Fruit fly (Drosophila melanogaster) whole organism, embryonic: ENCODE results near the gene alien.

Experiments
- Antp ChIP-seq: fragments of 200-800 bp; sonication (Bioruptor generic); optimal IDR thresholded peaks from 3 replicates; lab custom pipeline; 2016; ENCODE audit warnings: missing biosample characterization, missing genetic modification characterization
- Awh ChIP-seq: fragments of 200-800 bp; sonication (Bioruptor generic); IDR thresholded peaks from 2 replicates; pipeline ENCODE4, ENCODE4 v1.3.6; 2022; ENCODE audit warnings: missing biosample characterization, missing genetic modification characterization
- CG10147 ChIP-seq: fragments of 200-800 bp; sonication (Bioruptor generic); optimal IDR thresholded peaks from 2 replicates; lab custom pipeline; 2019; ENCODE audit warnings: missing biosample characterization, mild to moderate bottlenecking, missing genetic modification characterization, moderate library complexity
- CG1024 ChIP-seq: fragments of 200-800 bp; sonication (Bioruptor generic); IDR thresholded peaks from 2 replicates; pipeline ENCODE4 v1.3.6; 2022; ENCODE audit warnings: missing biosample characterization, missing genetic modification characterization
- CG10462 ChIP-seq: fragments of 200-800 bp; sonication (Bioruptor generic); optimal IDR thresholded peaks from 2 replicates; lab custom pipeline; 2016; ENCODE audit warnings: missing biosample characterization, missing genetic modification characterization
- CG12299 ChIP-seq: fragments of 200-800 bp; sonication (Bioruptor generic); optimal IDR thresholded peaks from 2 replicates; lab custom pipeline; 2018; ENCODE audit warnings: missing biosample characterization, mild to moderate bottlenecking, missing genetic modification characterization
- CG1603 ChIP-seq: fragments of 200-800 bp; sonication (Bioruptor generic); optimal IDR thresholded peaks from 2 replicates; lab custom pipeline; 2019; ENCODE audit warnings: missing biosample characterization, mild to moderate bottlenecking, missing genetic modification characterization, moderate library complexity
- CG16863 ChIP-seq: fragments of 200-800 bp; sonication (Bioruptor generic); optimal IDR thresholded peaks from 3 replicates; lab custom pipeline; 2016; ENCODE audit warnings: missing biosample characterization, missing genetic modification characterization
- CG17385 ChIP-seq: fragments of 200-800 bp; sonication (Bioruptor generic); optimal IDR thresholded peaks from 3 replicates; lab custom pipeline; 2018; ENCODE audit warnings: missing biosample characterization, mild to moderate bottlenecking, missing genetic modification characterization
- CG17568 ChIP-seq: fragments of 200-800 bp; sonication (Bioruptor generic); optimal IDR thresholded peaks from 2 replicates; lab custom pipeline; 2018; ENCODE audit warnings: missing biosample characterization, mild to moderate bottlenecking, missing genetic modification characterization, moderate library complexity
- CG1792 ChIP-seq: fragments of 200-800 bp; sonication (Bioruptor generic); optimal IDR thresholded peaks from 2 replicates; lab custom pipeline; 2016; ENCODE audit warnings: missing biosample characterization, missing genetic modification characterization
- CG30020 ChIP-seq: fragments of 200-800 bp; optimal IDR thresholded peaks from 2 replicates; lab custom pipeline; 2019; ENCODE audit warnings: missing biosample characterization, mild to moderate bottlenecking, missing genetic modification characterization, moderate library complexity
- CG31224 ChIP-seq: fragments of 200-800 bp; sonication (Bioruptor generic); IDR thresholded peaks from 2 replicates; pipeline ENCODE4 v1.3.6; 2022; ENCODE audit warnings: missing biosample characterization, missing genetic modification characterization
- CG33557 ChIP-seq: fragments of 200-800 bp; sonication (Bioruptor generic); optimal IDR thresholded peaks from 2 replicates; lab custom pipeline; 2019; ENCODE audit warnings: missing biosample characterization, mild to moderate bottlenecking, missing genetic modification characterization, moderate library complexity
- CG34376 ChIP-seq: fragments of 200-800 bp; sonication (Bioruptor generic); optimal IDR thresholded peaks from 2 replicates; lab custom pipeline; 2018; ENCODE audit warnings: missing biosample characterization, mild to moderate bottlenecking, missing genetic modification characterization
- CG6272 ChIP-seq: fragments of 200-800 bp; sonication (Bioruptor generic); IDR thresholded peaks from 2 replicates; pipeline ENCODE4 v1.3.6; 2022; ENCODE audit warnings: missing biosample characterization, missing genetic modification characterization
- CG7556 ChIP-seq: fragments of 200-800 bp; sonication (Bioruptor generic); optimal IDR thresholded peaks from 2 replicates; lab custom pipeline; 2017; ENCODE audit warnings: missing biosample characterization, mild to moderate bottlenecking, missing genetic modification characterization
- CG9437 ChIP-seq: fragments of 200-800 bp; sonication (Bioruptor generic); optimal IDR thresholded peaks from 2 replicates; lab custom pipeline; 2018; ENCODE audit warnings: missing biosample characterization, mild to moderate bottlenecking, missing genetic modification characterization
- CHES-1-like ChIP-seq: fragments of 200-800 bp; sonication (Bioruptor generic); optimal IDR thresholded peaks from 2 replicates; lab custom pipeline; 2016; ENCODE audit warnings: missing biosample characterization, missing genetic modification characterization
- CkIIα-i1 ChIP-seq: fragments of 200-800 bp; sonication (Bioruptor generic); IDR thresholded peaks from 2 replicates; pipeline ENCODE4 v1.3.6; 2022; ENCODE audit warnings: missing biosample characterization, missing genetic modification characterization
- CrebB ChIP-seq: fragments of 200-800 bp; sonication (Bioruptor generic); optimal IDR thresholded peaks from 3 replicates; lab custom pipeline; 2018; ENCODE audit warnings: missing biosample characterization, mild to moderate bottlenecking, missing genetic modification characterization
- Fer1 ChIP-seq: fragments of 200-800 bp; sonication (Bioruptor generic); optimal IDR thresholded peaks from 2 replicates; lab custom pipeline; 2017; ENCODE audit warnings: missing biosample characterization, mild to moderate bottlenecking, missing genetic modification characterization
- HLH4C ChIP-seq: fragments of 200-800 bp; sonication (Bioruptor generic); IDR thresholded peaks from 3 replicates; pipeline ENCODE4 v1.3.6; 2022; ENCODE audit warnings: missing biosample characterization, missing genetic modification characterization; ENCODE audit not compliant: partially characterized antibody
- HLH54F ChIP-seq: fragments of 200-800 bp; sonication (Bioruptor generic); optimal IDR thresholded peaks from 3 replicates; lab custom pipeline; 2016; ENCODE audit warnings: missing biosample characterization, missing genetic modification characterization
- HmgD ChIP-seq: fragments of 200-800 bp; sonication (Bioruptor generic); optimal IDR thresholded peaks from 3 replicates; lab custom pipeline; 2016; ENCODE audit warnings: missing biosample characterization, missing genetic modification characterization
- PHDP ChIP-seq: fragments of 200-800 bp; sonication (Bioruptor generic); optimal IDR thresholded peaks from 3 replicates; lab custom pipeline; 2018; ENCODE audit warnings: missing biosample characterization, mild to moderate bottlenecking, missing genetic modification characterization, moderate library complexity
- Pdp1 ChIP-seq, 2 experiments: fragments of 200-800 bp; sonication (Bioruptor generic); optimal IDR thresholded peaks; 3 replicates each; lab custom pipeline; 2016; ENCODE audit warnings: missing biosample characterization in 2 of 2, missing genetic modification characterization in 2 of 2, mild to moderate bottlenecking in 1 of 2, moderate library complexity in 1 of 2
- Rx ChIP-seq: fragments of 200-800 bp; sonication (Bioruptor generic); IDR thresholded peaks from 2 replicates; pipeline ENCODE4 v1.3.6; 2022; ENCODE audit warnings: missing biosample characterization, missing genetic modification characterization
- Sox102F ChIP-seq: fragments of 200-800 bp; sonication (Bioruptor generic); optimal IDR thresholded peaks from 2 replicates; lab custom pipeline; 2018; ENCODE audit warnings: missing biosample characterization, mild to moderate bottlenecking, missing genetic modification characterization, moderate library complexity
- ap ChIP-seq: fragments of 200-800 bp; sonication (Bioruptor generic); IDR thresholded peaks from 2 replicates; pipeline ENCODE4 v1.3.6; 2022; ENCODE audit warnings: missing biosample characterization, missing genetic modification characterization
- bigmax ChIP-seq: fragments of 200-800 bp; sonication (Bioruptor generic); optimal IDR thresholded peaks from 2 replicates; lab custom pipeline; 2018; ENCODE audit warnings: missing biosample characterization, mild to moderate bottlenecking, missing genetic modification characterization
- btn ChIP-seq: fragments of 200-800 bp; sonication (Bioruptor generic); optimal IDR thresholded peaks from 2 replicates; lab custom pipeline; 2016; ENCODE audit warnings: missing biosample characterization, missing genetic modification characterization
- cad ChIP-seq: fragments of >200 bp; optimal IDR thresholded peaks from 2 replicates; lab custom pipeline; 2017; ENCODE audit warnings: missing biosample characterization, missing genetic modification characterization
- chif ChIP-seq, 2 experiments: fragments of 200-800 bp; sonication (Bioruptor generic); optimal IDR thresholded peaks; 3 replicates each; lab custom pipeline; 2016; ENCODE audit warnings: missing biosample characterization in 2 of 2, missing genetic modification characterization in 2 of 2
- da ChIP-seq: fragments of 200-800 bp; sonication (Bioruptor generic); optimal IDR thresholded peaks from 2 replicates; lab custom pipeline; 2016; ENCODE audit warnings: missing biosample characterization, missing genetic modification characterization
- ems ChIP-seq: fragments of 200-800 bp; sonication (Bioruptor generic); optimal IDR thresholded peaks from 3 replicates; lab custom pipeline; 2016; ENCODE audit warnings: missing biosample characterization, missing genetic modification characterization
- ewg ChIP-seq: fragments of 200-800 bp; sonication (Bioruptor generic); optimal IDR thresholded peaks from 3 replicates; lab custom pipeline; 2017; ENCODE audit warnings: mild to moderate bottlenecking, missing biosample characterization, missing genetic modification reagents, missing genetic modification characterization
- ftz-f1 ChIP-seq: fragments of 200-800 bp; sonication (Bioruptor generic); optimal IDR thresholded peaks from 2 replicates; lab custom pipeline; 2016; ENCODE audit warnings: missing biosample characterization, missing genetic modification characterization
- gt ChIP-seq: fragments of 200-800 bp; sonication (Bioruptor generic); IDR thresholded peaks from 2 replicates; pipeline ENCODE4 v1.3.6; 2022; ENCODE audit warnings: missing biosample characterization, missing genetic modification characterization
- h ChIP-seq: fragments of >200 bp; optimal IDR thresholded peaks from 2 replicates; lab custom pipeline; 2017
- klu ChIP-seq: fragments of 200-800 bp; sonication (Bioruptor generic); IDR thresholded peaks from 2 replicates; pipeline ENCODE4 v1.3.6; 2022; ENCODE audit warnings: missing biosample characterization, missing genetic modification characterization
- nmo ChIP-seq: fragments of 200-800 bp; sonication (Bioruptor generic); optimal IDR thresholded peaks from 2 replicates; lab custom pipeline; 2018; ENCODE audit warnings: missing biosample characterization, mild to moderate bottlenecking, missing genetic modification characterization, moderate library complexity
- psq ChIP-seq: fragments of 200-800 bp; sonication (Bioruptor generic); optimal IDR thresholded peaks from 2 replicates; lab custom pipeline; 2017; ENCODE audit warnings: missing biosample characterization, missing genetic modification characterization
- repo ChIP-seq: fragments of 200-800 bp; sonication (Bioruptor generic); optimal IDR thresholded peaks from 2 replicates; lab custom pipeline; 2016; ENCODE audit warnings: missing biosample characterization, missing genetic modification characterization
- sc ChIP-seq, 3 experiments: fragments of >200 bp in 2 of 3; fragments of 200-800 bp in 1 of 3; sonication (Bioruptor generic) in 1 of 3; optimal IDR thresholded peaks; 2 replicates in 2 of 3; 3 replicates in 1 of 3; lab custom pipeline; 2017; ENCODE audit warnings: mild to moderate bottlenecking in 1 of 3, missing biosample characterization in 1 of 3, missing genetic modification characterization in 1 of 3, missing genetic modification reagents in 1 of 3
- scrt ChIP-seq: fragments of 200-800 bp; sonication (Bioruptor generic); optimal IDR thresholded peaks from 2 replicates; lab custom pipeline; 2018; ENCODE audit warnings: missing biosample characterization, mild to moderate bottlenecking, missing genetic modification characterization, moderate library complexity
- sens ChIP-seq: fragments of 200-800 bp; sonication (Bioruptor generic); peaks from one replicate; lab custom pipeline; 2016; ENCODE audit warnings: missing biosample characterization, missing genetic modification characterization
- shn ChIP-seq: fragments of 200-800 bp; sonication (Bioruptor generic); optimal IDR thresholded peaks from 3 replicates; lab custom pipeline; 2016; ENCODE audit warnings: missing biosample characterization, missing genetic modification characterization
- slou ChIP-seq: fragments of 200-800 bp; sonication (Bioruptor generic); optimal IDR thresholded peaks from 3 replicates; lab custom pipeline; 2016; ENCODE audit warnings: missing biosample characterization, missing genetic modification characterization
- sob ChIP-seq: fragments of 200-800 bp; sonication (Bioruptor generic); IDR thresholded peaks from 2 replicates; pipeline ENCODE4 v1.3.6; 2022; ENCODE audit warnings: missing biosample characterization, missing genetic modification characterization
- zf30C ChIP-seq: fragments of 200-800 bp; sonication (Bioruptor generic); optimal IDR thresholded peaks from 3 replicates; lab custom pipeline; 2018; ENCODE audit warnings: missing biosample characterization, mild to moderate bottlenecking, missing genetic modification characterization

Gene alien

DNA sequence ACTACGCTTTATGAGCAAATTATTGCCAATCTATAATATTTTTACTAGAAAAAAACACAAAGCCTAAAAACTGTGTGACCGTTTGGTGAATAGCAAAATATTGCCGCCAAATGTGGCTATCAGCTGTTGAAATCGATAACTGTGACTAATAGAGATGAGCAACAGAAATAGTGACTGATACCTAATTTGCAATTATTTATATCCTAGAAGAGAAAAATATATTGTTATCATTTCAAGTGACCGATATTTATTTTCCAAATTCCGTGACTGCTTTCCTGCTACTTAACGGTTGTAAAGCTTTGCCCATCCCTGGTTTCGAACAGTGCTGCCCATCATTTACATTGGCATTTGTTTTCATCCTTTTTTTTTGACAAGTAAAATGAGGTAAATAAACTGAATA is at the start of gene alien, which contains the start of gene CG18661:
TSS of gene alien (minus strand) at position 95 of the 400 bp plus-strand sequence.
TSS of gene CG18661 (plus strand) at position 321 of the 400 bp plus-strand sequence.
- TF ChIP-seq ap (peak; percentile 91), CG30020 (tag; lab: Kevin White, UChicago) (peak; percentile 61), Antp (GFP tag; lab: Kevin White, UChicago) (peak; percentile 94), CG34376 (GFP tag; lab: Kevin White, UChicago) (peak; percentile 4), chif (GFP tag; optimal IDR thresholded peaks at IDR 0.05; lab: Kevin White, UChicago) (peak; percentile 64 to 82), sob (peak; percentile 90), zf30C (GFP tag; lab: Kevin White, UChicago) (no peak), Fer1 (GFP tag; lab: Kevin White, UChicago) (peak; percentile 54), ftz-f1 (peak; percentile 14), gt (peak; percentile 49; the same call in 1 of the 2 replicates), nmo (peak; percentile 82), PHDP (tag; lab: Kevin White, UChicago) (peak; percentile 72), CG31224 (GFP tag; lab: Robert Waterston, UW) (peak; percentile 74), h (lab: Kevin White, UChicago) (no peak), CG1024 (GFP tag; lab: Robert Waterston, UW) (peak; percentile 95), Sox102F (GFP tag; lab: Kevin White, UChicago) (peak; percentile 94), HmgD (peak; percentile 94), sc (optimal IDR thresholded peaks at IDR 0.05; lab: Kevin White, UChicago) (no peak), sc (GFP tag; optimal IDR thresholded peaks at IDR 0.05; lab: Kevin White, UChicago) (no peak), CG10147 (GFP tag; lab: Kevin White, UChicago) (peak; percentile 58), CG6272 (peak; percentile 87), shn (peak; percentile 76), scrt (peak; percentile 33), CG17568 (no peak), CG1792 (GFP tag; lab: Kevin White, UChicago) (peak; percentile 57), sens (GFP tag; lab: Kevin White, UChicago) (peak; percentile 98), da (GFP tag; lab: Kevin White, UChicago) (peak; percentile 30), CkIIα-i1 (GFP tag; lab: Robert Waterston, UW) (0 out of 2 replicates have a peak, but pooled peaks have one; percentile 64), CG10462 (peak; percentile 72), klu (peak; percentile 68; the same call in 1 of the 2 replicates), Pdp1 (GFP tag; optimal IDR thresholded peaks at IDR 0.05; lab: Kevin White, UChicago) (peak; percentile 75 to 97), repo (GFP tag; lab: Kevin White, UChicago) (peak; percentile 84), CG33557 (GFP tag; lab: Kevin White, UChicago) (peak; percentile 27), ems (GFP tag; lab: Kevin White, UChicago) (peak; percentile 91), HLH4C (GFP tag; lab: Robert Waterston, UW) (peak; percentile 34; the same call in 1 of the 3 replicates), psq (GFP tag; lab: Kevin White, UChicago) (peak; percentile 74), btn (GFP tag; lab: Kevin White, UChicago) (peak; percentile 29), ewg (peak; percentile 80), CG1603 (peak; percentile 89), CG17385 (GFP tag; lab: Kevin White, UChicago) (peak; percentile 34), Awh (peak; percentile 69), Rx (GFP tag; lab: Robert Waterston, UW) (peak; percentile 79), HLH54F (peak; percentile 82), CG9437 (GFP tag; lab: Kevin White, UChicago) (peak; percentile 16), CHES-1-like (GFP tag; lab: Kevin White, UChicago) (peak; percentile 85), CG16863 (peak; percentile 40), slou (GFP tag; lab: Kevin White, UChicago) (peak; percentile 93), CG7556 (peak; percentile 30), CrebB (tag; lab: Kevin White, UChicago) (peak; percentile 3), cad (GFP tag; lab: Kevin White, UChicago) (no peak), bigmax (GFP tag; lab: Kevin White, UChicago) (no peak), CG12299 (peak; percentile 65)
